Fruit fly (Drosophila melanogaster) S2 (cell line): ENCODE measurements around the gene CG13039.

Experiments used
- CG8478 ChIP-seq: fragments of >200 bp; optimal IDR thresholded peaks from 2 replicates; lab custom pipeline; 2018
- CTCF ChIP-seq, 2 experiments: fragments of >200 bp; optimal IDR thresholded peaks; 2 replicates each; lab custom pipeline; 2018

Gene CG13039

DNA sequence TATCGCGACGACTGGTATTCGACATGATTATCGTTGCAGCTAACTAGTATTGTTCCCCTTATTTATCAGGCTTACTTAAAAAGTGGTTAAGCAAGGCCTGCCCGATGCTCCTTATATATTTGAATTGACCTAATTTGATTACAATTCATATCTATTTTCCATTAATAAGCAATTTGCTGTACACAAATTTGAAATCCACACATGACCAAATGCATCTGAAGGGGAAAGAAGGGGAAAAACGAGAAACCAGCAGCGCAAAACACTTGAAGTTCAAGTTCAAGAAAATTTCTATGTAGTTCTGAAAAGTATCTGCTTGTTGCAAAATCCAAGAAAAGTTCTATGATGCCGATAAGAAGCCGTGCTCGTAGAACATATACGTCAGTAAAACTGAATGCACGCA, at the start of gene CG13039, which contains the start of gene CG13040:
TSS of gene CG13039 (minus strand) at position 106 of the 400 bp plus-strand sequence.
TSS of gene CG13040 (minus strand) at position 101 of the 400 bp plus-strand sequence.
- TF ChIP-seq CTCF (optimal IDR thresholded peaks at IDR 0.05; lab: Kevin White, UChicago) (no peak), CG8478 (lab: Kevin White, UChicago) (no peak)

DNA sequence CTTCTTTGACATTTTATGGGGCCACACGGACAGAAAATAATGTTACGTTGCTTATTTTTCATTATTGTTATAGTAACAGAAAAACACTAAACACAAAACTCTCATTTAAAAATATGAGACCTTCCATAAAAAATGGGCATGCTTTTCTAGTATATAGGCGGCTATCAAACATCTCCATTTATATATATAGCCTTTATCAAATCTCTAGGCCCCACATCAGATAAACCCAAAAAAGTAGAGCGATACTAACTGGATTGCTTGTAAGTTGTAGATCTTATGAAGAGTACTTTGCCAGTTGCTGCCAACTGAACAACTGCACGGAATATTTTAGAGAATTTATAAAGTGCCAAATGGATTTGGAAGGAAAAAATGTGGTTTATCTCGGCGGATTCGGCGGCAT, 43.0 kb upstream of the CG13039 start, which contains the start of gene CG18814:
TSS of gene CG18814 (plus strand) at position 301 of the 400 bp plus-strand sequence.
- TF ChIP-seq CTCF (optimal IDR thresholded peaks at IDR 0.05; lab: Kevin White, UChicago) (no peak), CG8478 (lab: Kevin White, UChicago) (no peak)

DNA sequence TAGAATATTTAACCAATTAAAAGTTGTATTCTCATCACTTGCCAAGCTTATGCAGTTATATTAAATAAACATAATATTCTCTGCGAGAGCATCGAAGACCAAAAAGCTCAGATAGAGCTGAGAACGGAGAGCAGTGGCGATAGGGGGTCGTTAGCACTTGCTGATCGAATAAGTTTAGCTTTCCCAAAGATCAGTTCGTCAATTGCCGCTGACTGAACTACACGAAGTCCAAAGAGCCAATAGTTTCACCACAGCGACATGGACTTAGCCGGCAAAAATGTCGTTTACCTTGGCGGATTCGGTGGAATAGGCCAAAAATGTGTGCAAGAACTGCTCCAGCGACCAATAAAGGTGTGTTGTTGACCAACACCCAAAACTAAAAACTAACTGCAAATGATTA, 41.6 kb upstream of the CG13039 start, which contains the start of gene CG4842:
TSS of gene CG4842 (plus strand) at position 191 of the 400 bp plus-strand sequence.
- TF ChIP-seq CTCF (optimal IDR thresholded peaks at IDR 0.05; lab: Kevin White, UChicago) (no peak), CG8478 (lab: Kevin White, UChicago) (no peak)

DNA sequence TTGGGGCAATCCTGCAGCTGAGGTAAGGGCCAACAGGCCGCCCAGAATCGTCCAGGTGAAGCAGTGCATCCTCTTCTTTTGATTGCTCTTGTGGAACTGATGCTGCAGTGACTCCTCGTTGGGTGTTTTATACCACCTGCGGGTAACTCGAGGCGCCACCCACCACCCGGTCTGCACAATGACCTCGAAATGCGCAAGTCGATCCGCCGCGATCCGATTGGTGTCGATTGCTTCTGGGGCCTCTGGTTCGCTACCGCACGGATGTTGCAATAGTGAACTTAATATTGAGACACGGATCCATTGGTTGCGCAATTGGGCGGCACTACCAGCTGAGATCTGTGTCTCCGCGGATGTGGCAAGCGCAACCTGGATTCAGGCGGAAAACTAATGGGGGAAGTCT, 40.7 kb upstream of the CG13039 start, which contains the start of gene Cpr72Ec:
TSS of gene Cpr72Ec (minus strand) at position 101 of the 400 bp plus-strand sequence.
- TF ChIP-seq CG8478 (lab: Kevin White, UChicago) (no peak), CTCF (optimal IDR thresholded peaks at IDR 0.05; lab: Kevin White, UChicago) (no peak)

DNA sequence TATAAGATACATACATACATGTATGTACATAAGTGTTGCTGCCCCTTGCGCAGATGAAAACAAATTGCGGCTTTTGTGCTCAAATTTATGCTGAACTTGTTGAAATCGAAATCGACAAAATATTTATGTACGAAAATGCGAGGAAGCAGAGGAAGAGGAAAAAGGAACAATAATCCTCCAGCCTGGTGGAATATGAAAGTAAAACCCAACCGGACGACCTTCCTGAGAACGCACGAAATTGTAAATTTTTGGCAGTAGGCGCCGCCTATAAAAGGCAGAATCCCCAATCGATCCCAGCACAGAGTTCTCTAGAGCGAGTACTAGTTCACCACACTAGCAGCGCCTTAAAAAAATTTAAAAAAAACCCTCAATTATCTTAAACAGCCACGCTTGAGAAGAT, 38.0 kb upstream of the CG13039 start, which contains the start of gene Cpr72Eb:
TSS of gene Cpr72Eb (plus strand) at position 301 of the 400 bp plus-strand sequence.
- TF ChIP-seq CG8478 (lab: Kevin White, UChicago): no peak
- no peak for TF ChIP-seq CTCF (optimal IDR thresholded peaks at IDR 0.05; lab: Kevin White, UChicago)

DNA sequence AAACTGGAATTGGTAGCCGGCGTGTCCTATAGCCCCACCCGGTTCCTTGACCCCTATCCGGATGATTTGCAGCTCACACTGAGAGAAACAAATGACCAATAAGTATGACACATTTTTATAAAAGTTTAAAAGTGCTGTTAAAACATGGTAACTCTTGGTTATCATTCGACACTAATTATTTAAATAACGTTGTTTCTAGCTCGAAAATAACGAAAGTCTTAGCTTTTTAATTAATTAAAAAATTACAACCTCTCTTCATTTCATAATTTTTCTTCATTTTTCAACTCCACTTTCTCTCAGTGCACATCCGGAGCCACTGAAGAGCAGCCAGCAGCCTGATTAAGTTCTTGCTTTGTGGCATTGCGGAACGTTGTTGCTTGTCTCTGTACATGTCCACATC, 37.6 kb upstream of the CG13039 start:
- TF ChIP-seq CG8478 (lab: Kevin White, UChicago): no peak
- no peak for TF ChIP-seq CTCF (optimal IDR thresholded peaks at IDR 0.05; lab: Kevin White, UChicago)

DNA sequence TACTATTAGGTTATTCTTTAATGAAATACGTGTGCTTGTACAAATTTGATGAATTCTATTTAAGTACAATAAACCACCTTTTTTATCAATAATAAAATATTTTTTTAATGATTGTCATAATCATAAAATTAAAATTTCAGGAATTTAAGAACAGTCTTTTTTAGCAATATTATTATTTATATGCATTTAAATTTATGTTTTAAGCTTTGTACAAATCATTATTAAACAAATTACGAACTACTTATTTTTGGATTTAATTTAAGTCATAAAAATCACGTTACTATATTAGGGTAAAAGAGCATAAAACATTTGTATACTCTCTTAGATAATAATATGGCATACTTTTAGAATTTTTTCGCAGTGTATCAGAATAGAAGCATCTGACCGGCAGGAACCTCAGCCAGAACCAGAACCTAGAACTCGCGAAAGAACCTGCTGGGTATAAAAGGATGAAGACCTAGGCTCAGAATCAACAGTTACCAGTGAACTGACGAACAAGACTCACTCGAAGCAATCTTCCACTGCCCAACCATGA, 35.6 kb upstream of the CG13039 start, which contains the start of gene Cpr72Ea:
TSS of gene Cpr72Ea (plus strand) at position 485 of the 535 bp plus-strand sequence.
- TF ChIP-seq CTCF (optimal IDR thresholded peaks at IDR 0.05; lab: Kevin White, UChicago): no peak
- TF ChIP-seq CG8478 (lab: Kevin White, UChicago): no peak

DNA sequence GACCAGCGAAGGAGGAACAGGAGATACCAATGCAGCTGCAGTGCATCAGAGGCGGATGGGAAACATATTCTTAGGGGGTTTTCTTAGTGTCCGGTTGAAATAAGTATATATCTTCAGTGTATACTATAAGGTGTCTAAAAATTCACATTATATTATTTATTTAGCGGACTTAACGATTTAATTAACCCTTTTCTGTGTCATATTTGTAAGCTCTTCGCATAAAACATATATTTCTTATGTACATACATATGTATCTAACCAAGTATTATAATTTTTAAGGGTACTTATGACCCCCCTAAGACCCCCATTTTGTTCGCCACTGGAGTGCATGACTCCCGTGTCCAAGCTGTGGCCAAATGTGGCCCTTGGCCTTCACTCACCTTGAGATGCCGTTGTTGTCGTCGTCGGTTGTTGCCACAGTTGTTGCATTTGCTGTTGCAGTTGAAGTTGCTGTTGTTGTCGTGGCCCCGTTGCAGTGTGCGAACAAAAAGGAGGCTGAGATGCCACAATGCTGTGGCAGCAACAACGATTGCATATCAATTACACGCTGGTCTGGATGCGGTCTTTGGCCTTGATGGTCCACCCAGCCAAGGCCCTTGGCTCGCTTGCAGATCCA, 34.7 kb upstream of the CG13039 start:
- TF ChIP-seq CTCF (optimal IDR thresholded peaks at IDR 0.05; lab: Kevin White, UChicago) (no peak), CG8478 (lab: Kevin White, UChicago) (no peak)

DNA sequence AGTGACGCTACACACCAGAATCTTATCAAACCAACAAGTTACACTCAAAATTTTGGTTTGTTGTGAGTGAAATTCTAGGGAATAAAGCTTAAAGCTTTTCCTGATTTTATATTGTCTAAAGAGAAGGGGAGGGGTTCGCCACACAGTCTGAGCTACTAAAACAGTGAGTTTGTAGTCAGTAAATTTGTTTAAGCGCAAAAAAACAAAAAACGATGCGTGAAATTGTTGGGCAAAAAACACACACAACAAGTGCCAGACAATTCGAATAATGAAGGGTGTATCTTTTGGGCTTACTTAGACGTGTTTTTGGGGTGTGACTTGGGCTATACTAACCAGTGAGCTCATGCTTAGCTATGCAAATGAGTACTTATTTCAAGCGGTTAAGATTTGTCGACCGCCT, 33.2 kb upstream of the CG13039 start:
- no peak for TF ChIP-seq CTCF (optimal IDR thresholded peaks at IDR 0.05; lab: Kevin White, UChicago)
- no peak for TF ChIP-seq CG8478 (lab: Kevin White, UChicago)

DNA sequence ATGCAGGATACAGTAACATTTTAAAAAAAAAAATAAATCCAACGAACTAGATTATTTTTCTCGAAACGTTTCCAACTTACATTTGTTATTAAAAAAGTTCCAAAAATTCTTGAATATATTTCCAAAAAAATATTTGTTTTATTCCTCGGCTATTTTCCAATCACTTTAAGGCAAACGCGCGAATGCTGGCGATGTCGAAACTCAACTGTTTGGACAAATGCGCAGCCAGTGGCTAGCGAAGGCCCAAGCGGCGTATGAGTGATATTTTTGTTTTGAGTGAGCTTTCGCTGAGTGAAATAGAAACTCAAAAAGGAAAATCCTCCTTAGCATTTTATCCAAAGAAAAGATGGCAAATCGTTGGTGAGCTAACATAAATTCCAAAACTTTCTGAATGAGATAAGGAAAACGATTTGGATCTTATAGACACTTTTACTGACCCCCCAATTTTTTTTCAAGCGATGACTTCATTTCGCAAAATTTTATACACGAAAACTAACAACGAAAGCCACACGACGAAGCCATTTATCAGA, 32.7 kb upstream of the CG13039 start, which contains the start of gene ringer:
TSS of gene ringer (minus strand) at position 210 of the 530 bp plus-strand sequence.
- TF ChIP-seq CG8478 (lab: Kevin White, UChicago) (no peak), CTCF (optimal IDR thresholded peaks at IDR 0.05; lab: Kevin White, UChicago) (no peak)

DNA sequence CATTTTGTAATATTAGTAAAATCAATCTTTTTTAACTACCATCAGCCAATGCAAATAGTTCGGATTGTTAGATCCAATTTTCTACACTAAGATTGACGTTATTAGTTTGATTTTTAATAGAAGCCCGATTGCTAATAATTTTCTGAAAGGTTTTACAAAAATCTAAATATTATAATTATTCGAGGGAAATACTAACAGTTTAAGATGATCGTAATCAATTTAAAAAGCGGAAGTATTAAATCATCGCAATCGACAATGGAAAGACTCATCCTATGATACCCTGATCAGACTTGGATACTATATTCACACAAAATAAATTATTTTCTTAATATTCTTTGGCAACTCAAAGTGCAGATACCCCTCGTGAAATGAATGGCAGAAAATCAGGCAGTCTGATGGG, 31.3 kb upstream of the CG13039 start:
- no peak for TF ChIP-seq CTCF (optimal IDR thresholded peaks at IDR 0.05; lab: Kevin White, UChicago)
- TF ChIP-seq CG8478 (lab: Kevin White, UChicago): no peak

DNA sequence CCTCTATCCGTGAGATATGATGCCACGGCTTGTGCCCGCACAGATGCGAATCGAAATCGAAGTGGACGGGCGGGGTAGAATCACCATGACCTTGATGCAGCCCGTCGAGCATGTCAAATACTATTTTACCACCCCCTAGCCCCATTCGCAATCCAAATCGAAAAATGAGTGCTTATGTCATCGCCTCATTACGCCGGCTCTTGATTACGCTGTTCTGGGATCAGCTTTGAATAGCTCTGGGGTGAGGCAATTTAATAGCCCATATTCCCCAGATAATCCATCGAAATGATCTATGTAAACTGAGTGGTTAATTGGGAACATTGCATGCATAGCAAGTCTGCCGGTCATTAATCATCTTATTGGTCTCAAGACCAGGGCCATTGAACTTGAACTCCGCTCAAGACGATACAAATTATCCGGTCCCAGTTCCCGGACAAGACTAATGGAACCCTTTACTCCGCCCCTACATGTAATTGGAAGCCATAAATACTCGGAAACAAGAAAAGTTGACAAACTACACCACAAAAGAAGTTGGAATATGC, 30.7 kb upstream of the CG13039 start:
- TF ChIP-seq CG8478 (lab: Kevin White, UChicago) (no peak), CTCF (optimal IDR thresholded peaks at IDR 0.05; lab: Kevin White, UChicago) (no peak)

DNA sequence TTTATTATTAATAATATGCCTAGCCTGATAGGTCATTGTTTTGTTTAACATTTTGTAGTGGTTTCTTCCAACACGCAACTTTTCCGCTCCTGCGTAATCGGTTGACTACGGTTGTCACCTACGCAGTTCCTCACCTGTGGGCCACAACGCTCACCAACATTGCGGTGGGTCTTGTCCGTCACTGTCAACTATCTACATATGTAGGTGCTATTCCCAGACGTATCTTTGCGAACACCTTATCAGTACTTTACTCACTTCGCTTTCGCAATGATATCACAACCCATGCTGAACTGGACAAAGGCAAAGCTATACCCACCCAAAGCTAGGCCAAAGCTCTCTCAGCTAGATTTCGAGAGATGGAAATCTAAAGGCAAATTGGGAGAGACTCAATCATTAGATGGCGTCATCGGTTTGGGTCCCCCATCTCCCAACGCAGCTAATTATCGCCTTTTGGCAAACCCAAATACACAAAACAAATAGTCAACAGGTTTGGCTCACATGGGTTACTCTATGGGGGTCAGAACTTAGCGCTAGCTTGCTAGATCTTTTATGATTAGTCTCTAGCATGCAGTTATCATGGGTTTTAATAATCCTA, 29.7 kb upstream of the CG13039 start:
- no peak for TF ChIP-seq CG8478 (lab: Kevin White, UChicago)
- no peak for TF ChIP-seq CTCF (optimal IDR thresholded peaks at IDR 0.05; lab: Kevin White, UChicago)

DNA sequence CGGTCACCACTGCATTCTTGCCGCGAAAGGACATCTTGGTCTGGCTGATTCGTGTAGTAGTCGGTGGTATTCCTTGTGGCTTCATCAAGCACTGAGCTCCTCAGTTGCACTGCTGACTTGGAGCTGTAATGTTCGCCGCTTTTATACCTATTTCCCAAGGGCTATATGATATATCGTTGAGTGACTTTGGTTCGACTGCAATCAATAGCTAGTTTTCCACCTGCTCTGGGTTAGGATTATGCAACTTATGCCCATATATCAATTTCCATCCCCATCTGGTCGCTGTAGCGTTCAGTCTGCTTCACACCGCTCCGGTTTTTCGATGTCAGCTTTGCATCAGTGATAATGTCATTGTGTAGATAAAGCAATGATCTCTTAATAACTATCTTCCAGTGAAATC, 27.6 kb upstream of the CG13039 start, which contains the start of gene Pdh:
TSS of gene Pdh (minus strand) at position 101 of the 400 bp plus-strand sequence.
- TF ChIP-seq CTCF (optimal IDR thresholded peaks at IDR 0.05; lab: Kevin White, UChicago) (no peak), CG8478 (lab: Kevin White, UChicago) (no peak)
